Worm (Caenorhabditis elegans) whole organism, L4 larva: Measurements from ENCODE around the gene B0244.6.

Experiments used
- D1046.2 ChIP-seq: fragments of 200-800 bp; sonication (Bioruptor generic); IDR thresholded peaks from 2 replicates; pipeline ENCODE4 v1.3.6; 2022; ENCODE audit warnings: missing genetic modification characterization, missing compliant biosample characterization
- F26F4.8 ChIP-seq: fragments of 200-800 bp; sonication (Bioruptor generic); conservative IDR thresholded peaks from 2 replicates; pipeline ENCODE4 v1.3.6; 2022; ENCODE audit warnings: missing genetic modification characterization, missing compliant biosample characterization
- F44E2.7 ChIP-seq: fragments of 200-800 bp; sonication (Bioruptor generic); IDR thresholded peaks from 2 replicates; pipeline ENCODE4 v2.1.2; 2022; ENCODE audit warnings: missing genetic modification characterization, missing compliant biosample characterization
- R02D3.7 ChIP-seq: fragments of 150-350 bp; sonication (generic microtip); optimal IDR thresholded peaks from 3 replicates; lab custom pipeline; 2014; ENCODE audit warnings: missing biosample characterization, missing genetic modification characterization
- T20F7.1 ChIP-seq: fragments of 200-800 bp; sonication (Bioruptor generic); optimal IDR thresholded peaks from 2 replicates; lab custom pipeline; 2018; ENCODE audit warnings: mild to moderate bottlenecking, missing genetic modification characterization, missing compliant biosample characterization
- T26A8.4 ChIP-seq: fragments of 200-800 bp; sonication (Bioruptor generic); IDR thresholded peaks from 2 replicates; pipeline ENCODE4 v1.3.6; 2022; ENCODE audit warnings: missing genetic modification characterization, missing compliant biosample characterization
- Y105C5A.15 ChIP-seq: fragments of 200-800 bp; sonication (Bioruptor generic); IDR thresholded peaks from 2 replicates; pipeline ENCODE4 v1.3.6; 2022; ENCODE audit warnings: missing genetic modification characterization, missing compliant biosample characterization
- Y48G9A.11 ChIP-seq: fragments of 200-800 bp; sonication (Bioruptor generic); IDR thresholded peaks from 2 replicates; pipeline ENCODE4 v1.3.6; 2022; ENCODE audit warnings: missing genetic modification reagents, missing genetic modification characterization, missing compliant biosample characterization
- aly-2 ChIP-seq: sonication (generic microtip); optimal IDR thresholded peaks from 2 replicates; lab custom pipeline; 2018; ENCODE audit warnings: missing biosample characterization, missing genetic modification characterization
- ceh-44 ChIP-seq: fragments of 200-800 bp; sonication (Bioruptor generic); IDR thresholded peaks from 2 replicates; pipeline ENCODE4 v1.3.6; 2022; ENCODE audit warnings: missing genetic modification reagents, missing genetic modification characterization, missing compliant biosample characterization
- ces-1 ChIP-seq: fragments of 150-350 bp; sonication (generic microtip); optimal IDR thresholded peaks from 4 replicates; lab custom pipeline; 2014; ENCODE audit warnings: missing biosample characterization, missing genetic modification reagents, missing genetic modification characterization
- cey-2 ChIP-seq: sonication (generic microtip); optimal IDR thresholded peaks from 3 replicates; lab custom pipeline; 2017; ENCODE audit warnings: missing genetic modification characterization, mild to moderate bottlenecking, missing compliant biosample characterization, antibody characterized with exemption, borderline replicate concordance; ENCODE audit not compliant: insufficient read depth
- daf-19 ChIP-seq: fragments of 200-800 bp; sonication (Bioruptor generic); conservative IDR thresholded peaks from 2 replicates; pipeline ENCODE4 v1.3.6; 2022; ENCODE audit warnings: missing genetic modification characterization, missing compliant biosample characterization
- dmd-6 ChIP-seq: fragments of 200-800 bp; sonication (Bioruptor generic); IDR thresholded peaks from 2 replicates; pipeline ENCODE4 v1.3.6; 2022; ENCODE audit warnings: missing genetic modification reagents, missing genetic modification characterization, missing compliant biosample characterization
- dve-1 ChIP-seq: sonication (generic microtip); optimal IDR thresholded peaks from 2 replicates; lab custom pipeline; 2017; ENCODE audit warnings: antibody characterized with exemption, mild to moderate bottlenecking, missing genetic modification characterization, missing compliant biosample characterization; ENCODE audit not compliant: insufficient read depth
- gei-8 ChIP-seq: fragments of 200-800 bp; sonication (Bioruptor generic); optimal IDR thresholded peaks from 2 replicates; lab custom pipeline; 2018; ENCODE audit warnings: mild to moderate bottlenecking, missing genetic modification characterization, missing compliant biosample characterization
- hlh-11 ChIP-seq: fragments of 200-800 bp; sonication (Bioruptor generic); optimal IDR thresholded peaks from 2 replicates; lab custom pipeline; 2018; ENCODE audit warnings: mild to moderate bottlenecking, missing genetic modification characterization, missing compliant biosample characterization
- hlh-30 ChIP-seq: sonication (generic microtip); optimal IDR thresholded peaks from 2 replicates; lab custom pipeline; 2017; ENCODE audit warnings: antibody characterized with exemption, mild to moderate bottlenecking, missing genetic modification characterization, missing compliant biosample characterization; ENCODE audit not compliant: insufficient read depth
- hmg-1.1 ChIP-seq: fragments of 200-800 bp; sonication (Bioruptor generic); IDR thresholded peaks from 2 replicates; pipeline ENCODE4 v1.3.6; 2022; ENCODE audit warnings: missing genetic modification reagents, missing genetic modification characterization, missing compliant biosample characterization
- lim-7 ChIP-seq: fragments of 200-800 bp; sonication (Bioruptor generic); IDR thresholded peaks from 2 replicates; pipeline ENCODE4 v1.3.6; 2022; ENCODE audit warnings: missing genetic modification characterization, missing compliant biosample characterization
- lin-1 ChIP-seq: fragments of 200-800 bp; sonication (Bioruptor generic); IDR thresholded peaks from 2 replicates; pipeline ENCODE4 v1.3.6; 2022; ENCODE audit warnings: missing genetic modification reagents, missing genetic modification characterization, missing compliant biosample characterization
- lin-13 ChIP-seq: fragments of 150-350 bp; optimal IDR thresholded peaks from 2 replicates; lab custom pipeline; 2014; ENCODE audit warnings: missing biosample characterization, missing genetic modification reagents, missing genetic modification characterization
- lin-15B ChIP-seq: fragments of 150-350 bp; sonication (generic microtip); optimal IDR thresholded peaks from 3 replicates; lab custom pipeline; 2014; ENCODE audit warnings: missing biosample characterization, missing genetic modification characterization
- lin-29 ChIP-seq: fragments of 200-800 bp; sonication (Bioruptor generic); IDR thresholded peaks from 2 replicates; pipeline ENCODE4 v1.3.6; 2022; ENCODE audit warnings: missing genetic modification reagents, missing genetic modification characterization, missing compliant biosample characterization
- lin-38 ChIP-seq: fragments of 200-800 bp; sonication (Bioruptor generic); IDR thresholded peaks from 2 replicates; pipeline ENCODE4 v1.3.6; 2022; ENCODE audit warnings: missing genetic modification reagents, missing genetic modification characterization, missing compliant biosample characterization
- lsy-2 ChIP-seq, 2 experiments: fragments of 150-350 bp in 1 of 2; sonication (generic microtip) in 1 of 2; optimal IDR thresholded peaks; 2 replicates each; lab custom pipeline; 2014 to 2017; ENCODE audit warnings: missing biosample characterization in 2 of 2, missing genetic modification characterization in 2 of 2
- madf-5 ChIP-seq, 2 experiments: fragments of 200-800 bp; sonication (Bioruptor generic); IDR thresholded peaks; 2 replicates each; pipeline ENCODE4 v1.3.6; 2022; ENCODE audit warnings: missing compliant biosample characterization in 2 of 2, missing genetic modification characterization in 2 of 2
- madf-9 ChIP-seq: fragments of 200-800 bp; sonication (Bioruptor generic); conservative IDR thresholded peaks from 2 replicates; pipeline ENCODE4 v1.3.6; 2022; ENCODE audit warnings: missing genetic modification reagents, missing genetic modification characterization, missing compliant biosample characterization
- mep-1 ChIP-seq: fragments of 150-350 bp; sonication (generic microtip); optimal IDR thresholded peaks from 3 replicates; lab custom pipeline; 2014; ENCODE audit warnings: missing biosample characterization, missing genetic modification characterization
- mxl-3 ChIP-seq: fragments of 200-800 bp; sonication (Bioruptor generic); optimal IDR thresholded peaks from 2 replicates; lab custom pipeline; 2018; ENCODE audit warnings: mild to moderate bottlenecking, missing genetic modification characterization, missing compliant biosample characterization
- nhr-11 ChIP-seq: fragments of 150-350 bp; optimal IDR thresholded peaks from 2 replicates; lab custom pipeline; 2014; ENCODE audit warnings: missing biosample characterization, missing genetic modification characterization
- nhr-25 ChIP-seq: sonication (generic microtip); optimal IDR thresholded peaks from 2 replicates; lab custom pipeline; 2017; ENCODE audit warnings: missing genetic modification characterization, mild to moderate bottlenecking, missing compliant biosample characterization, antibody characterized with exemption, moderate library complexity, borderline replicate concordance; ENCODE audit not compliant: insufficient read depth
- nhr-28 ChIP-seq: fragments of 150-350 bp; optimal IDR thresholded peaks from 2 replicates; lab custom pipeline; 2014; ENCODE audit warnings: missing biosample characterization, missing genetic modification characterization
- nhr-42 ChIP-seq: fragments of 200-800 bp; sonication (Bioruptor generic); IDR thresholded peaks from 2 replicates; pipeline ENCODE4 v1.3.6; 2022; ENCODE audit warnings: missing genetic modification characterization, missing compliant biosample characterization
- nhr-48 ChIP-seq: sonication (generic microtip); optimal IDR thresholded peaks from 2 replicates; lab custom pipeline; 2016; ENCODE audit warnings: mild to moderate bottlenecking, missing genetic modification characterization, missing compliant biosample characterization
- nhr-77 ChIP-seq: fragments of 150-350 bp; optimal IDR thresholded peaks from 2 replicates; lab custom pipeline; 2014; ENCODE audit warnings: missing biosample characterization, missing genetic modification characterization
- php-3 ChIP-seq: fragments of 200-800 bp; sonication (Bioruptor generic); IDR thresholded peaks from 2 replicates; pipeline ENCODE4 v1.3.6; 2022; ENCODE audit warnings: missing genetic modification reagents, missing genetic modification characterization, missing compliant biosample characterization
- pqm-1 ChIP-seq: sonication (generic microtip); optimal IDR thresholded peaks from 2 replicates; lab custom pipeline; 2017; ENCODE audit warnings: missing biosample characterization, missing genetic modification characterization
- snpc-1.2 ChIP-seq: fragments of 200-800 bp; sonication (Bioruptor generic); IDR thresholded peaks from 2 replicates; pipeline ENCODE4 v1.3.6; 2022; ENCODE audit warnings: missing genetic modification reagents, missing genetic modification characterization, missing compliant biosample characterization
- spr-1 ChIP-seq: sonication (generic microtip); optimal IDR thresholded peaks from 2 replicates; lab custom pipeline; 2016; ENCODE audit warnings: mild to moderate bottlenecking, missing genetic modification characterization, missing compliant biosample characterization
- unc-130 ChIP-seq: sonication (generic microtip); optimal IDR thresholded peaks from 2 replicates; lab custom pipeline; 2016; ENCODE audit warnings: missing genetic modification reagents, missing genetic modification characterization, missing compliant biosample characterization
- unc-62 ChIP-seq, 3 experiments: fragments of 150-350 bp in 1 of 3; sonication (generic microtip); optimal IDR thresholded peaks in 2 of 3; peaks in 1 of 3; 1 replicate in 1 of 3; 2 replicates in 2 of 3; lab custom pipeline; 2014 to 2017; ENCODE audit warnings: missing biosample characterization in 3 of 3, missing genetic modification characterization in 3 of 3, missing genetic modification reagents in 3 of 3, missing genotype in 1 of 3
- zag-1 ChIP-seq: fragments of 150-350 bp; optimal IDR thresholded peaks from 2 replicates; lab custom pipeline; 2014; ENCODE audit warnings: missing biosample characterization, missing genetic modification characterization
- zfp-2 ChIP-seq: sonication (generic microtip); optimal IDR thresholded peaks from 2 replicates; lab custom pipeline; 2016; ENCODE audit warnings: mild to moderate bottlenecking, missing genetic modification characterization, missing compliant biosample characterization
- zfp-3 ChIP-seq: fragments of 200-800 bp; sonication (Bioruptor generic); conservative IDR thresholded peaks from 2 replicates; pipeline ENCODE4 v1.3.6; 2022; ENCODE audit warnings: missing genetic modification reagents, missing genetic modification characterization, missing compliant biosample characterization
- zip-2 ChIP-seq: fragments of 150-350 bp; optimal IDR thresholded peaks from 2 replicates; lab custom pipeline; 2014; ENCODE audit warnings: missing biosample characterization, missing genetic modification characterization

Gene B0244.6

ce11 chrIII:5688246-5688645 is 49.6 kb upstream of the B0244.6 start (continued):
- TF ChIP-seq pqm-1 (tag; lab: Kevin White, UChicago) (no peak), ceh-44 (GFP tag; lab: Robert Waterston, UW) (no peak), zfp-3 (GFP tag; lab: Robert Waterston, UW) (no peak), lsy-2 (tag; optimal IDR thresholded peaks at IDR 0.05; lab: Kevin White, UChicago) (peak in 1 of 2 experiments; percentile 64), lim-7 (GFP tag; lab: Robert Waterston, UW) (no peak), Y48G9A.11 (GFP tag; lab: Robert Waterston, UW) (no peak), zag-1 (tag; lab: Kevin White, UChicago) (no peak), spr-1 (tag; lab: Kevin White, UChicago) (no peak), hlh-30 (tag; lab: Kevin White, UChicago) (peak; percentile 76), nhr-11 (no peak), php-3 (GFP tag; lab: Robert Waterston, UW) (no peak), nhr-25 (tag; lab: Kevin White, UChicago) (no peak), lin-38 (no peak; the same call in 1 of the 2 replicates), daf-19 (GFP tag; lab: Robert Waterston, UW) (no peak), mxl-3 (GFP tag; lab: Kevin White, UChicago) (no peak), dve-1 (tag; lab: Kevin White, UChicago) (peak; percentile 73), unc-62 (GFP tag; optimal IDR thresholded peaks at IDR 0.05 in 1 of 2; lab: Kevin White, UChicago) (no peak), unc-62 (tag; optimal IDR thresholded peaks at IDR 0.05; lab: Kevin White, UChicago) (no peak), dmd-6 (GFP tag; lab: Robert Waterston, UW) (peak; percentile 35; the same call in 1 of the 2 replicates), hlh-11 (tag; lab: Kevin White, UChicago) (peak; percentile 52), nhr-28 (tag; lab: Kevin White, UChicago) (peak; percentile 40), zfp-2 (no peak), nhr-48 (no peak), lin-13 (no peak), lin-1 (no peak), mep-1 (tag; lab: Kevin White, UChicago) (peak; percentile 66), ces-1 (GFP tag; lab: Kevin White, UChicago) (no peak), cey-2 (tag; lab: Kevin White, UChicago) (no peak), zip-2 (no peak), lin-15B (tag; lab: Kevin White, UChicago) (no peak), D1046.2 (no peak), gei-8 (GFP tag; lab: Kevin White, UChicago) (no peak), hmg-1.1 (GFP tag; lab: Robert Waterston, UW) (peak; percentile 60; the same call in 1 of the 2 replicates), aly-2 (tag; lab: Kevin White, UChicago) (no peak), nhr-42 (GFP tag; lab: Robert Waterston, UW) (no peak), T20F7.1 (GFP tag; lab: Kevin White, UChicago) (no peak), madf-5 (GFP tag; IDR thresholded peaks at IDR 0.05; lab: Robert Waterston, UW) (no peak), F26F4.8 (GFP tag; lab: Robert Waterston, UW) (no peak), lin-29 (GFP tag; lab: Robert Waterston, UW) (no peak), madf-9 (no peak), T26A8.4 (peak; percentile 35; the same call in 1 of the 2 replicates), Y105C5A.15 (GFP tag; lab: Robert Waterston, UW) (no peak), snpc-1.2 (GFP tag; lab: Robert Waterston, UW) (no peak), nhr-77 (tag; lab: Kevin White, UChicago) (no peak), R02D3.7 (no peak), F44E2.7 (no peak), unc-130 (GFP tag; lab: Kevin White, UChicago) (no peak)
